Worm (Caenorhabditis elegans) whole organism, L1 larva: ENCODE data around the gene str-188.

Experiments
- ceh-8 ChIP-seq: fragments of 200-800 bp; sonication (Bioruptor generic); optimal IDR thresholded peaks from 2 replicates; lab custom pipeline; 2018; ENCODE audit warnings: mild to moderate bottlenecking, missing genetic modification characterization, moderate library complexity, missing compliant biosample characterization
- ceh-82 ChIP-seq, 3 experiments: fragments of 150-350 bp in 1 of 3; sonication (generic microtip) in 2 of 3; optimal IDR thresholded peaks; 2 replicates each; lab custom pipeline; 2014 to 2017; ENCODE audit warnings: missing biosample characterization in 3 of 3, missing genetic modification characterization in 3 of 3
- ceh-88 ChIP-seq: fragments of 200-800 bp; sonication (Bioruptor generic); IDR thresholded peaks from 2 replicates; pipeline ENCODE4 v1.3.6; 2022; ENCODE audit warnings: missing genetic modification characterization, missing compliant biosample characterization
- dpl-1 ChIP-seq, 3 experiments: fragments of 150-350 bp in 2 of 3; sonication (generic microtip) in 1 of 3; optimal IDR thresholded peaks; 2 replicates each; lab custom pipeline; 2014 to 2017; ENCODE audit warnings: missing biosample characterization in 3 of 3, missing genetic modification characterization in 3 of 3, missing genetic modification reagents in 3 of 3
- dsc-1 ChIP-seq: sonication (generic microtip); optimal IDR thresholded peaks from 2 replicates; lab custom pipeline; 2016; ENCODE audit warnings: mild to moderate bottlenecking, missing genetic modification characterization, missing compliant biosample characterization
- efl-1 ChIP-seq, 4 experiments: fragments of 150-350 bp; optimal IDR thresholded peaks in 3 of 4; peaks in 1 of 4; 1 replicate in 1 of 4; 2 replicates in 3 of 4; lab custom pipeline; 2014; ENCODE audit warnings: missing biosample characterization in 2 of 4, missing genetic modification characterization in 2 of 4, missing genetic modification reagents in 2 of 4
- egl-13 ChIP-seq: sonication (generic microtip); optimal IDR thresholded peaks from 2 replicates; lab custom pipeline; 2016; ENCODE audit warnings: missing genotype, missing genetic modification reagents, missing genetic modification characterization, missing compliant biosample characterization
- egl-27 ChIP-seq, 2 experiments: fragments of 150-350 bp in 1 of 2; sonication (generic microtip); optimal IDR thresholded peaks; 3 replicates each; lab custom pipeline; 2017 to 2018; ENCODE audit warnings: missing biosample characterization in 2 of 2, missing genetic modification characterization in 2 of 2, missing genetic modification reagents in 2 of 2
- elt-2 ChIP-seq: sonication (generic microtip); optimal IDR thresholded peaks from 2 replicates; lab custom pipeline; 2016; ENCODE audit warnings: missing genetic modification characterization, mild to moderate bottlenecking, inconsistent platforms, missing compliant biosample characterization, missing genetic modification reagents
- ets-5 ChIP-seq: fragments of 200-800 bp; sonication (Bioruptor generic); IDR thresholded peaks from 2 replicates; pipeline ENCODE4 v1.3.6; 2022; ENCODE audit warnings: missing genetic modification characterization, missing compliant biosample characterization
- fkh-10 ChIP-seq: sonication (generic microtip); optimal IDR thresholded peaks from 2 replicates; lab custom pipeline; 2017; ENCODE audit warnings: missing biosample characterization, missing genetic modification reagents, missing genetic modification characterization
- fkh-8 ChIP-seq: sonication (generic microtip); optimal IDR thresholded peaks from 2 replicates; lab custom pipeline; 2016; ENCODE audit warnings: mild to moderate bottlenecking, missing genetic modification characterization, missing compliant biosample characterization
- grh-1 ChIP-seq: fragments of 200-800 bp; sonication (Bioruptor generic); IDR thresholded peaks from 2 replicates; pipeline ENCODE4 v1.3.6; 2022; ENCODE audit warnings: missing genetic modification reagents, missing genetic modification characterization, missing compliant biosample characterization
- hlh-17 ChIP-seq: fragments of 200-800 bp; sonication (Bioruptor generic); optimal IDR thresholded peaks from 2 replicates; lab custom pipeline; 2018; ENCODE audit warnings: missing genetic modification characterization, mild to moderate bottlenecking, missing compliant biosample characterization, moderate library complexity, borderline replicate concordance
- jun-1 ChIP-seq: fragments of 150-350 bp; optimal IDR thresholded peaks from 2 replicates; lab custom pipeline; 2014; ENCODE audit warnings: missing biosample characterization, missing genetic modification reagents, missing genetic modification characterization
- lin-13 ChIP-seq: fragments of 150-350 bp; optimal IDR thresholded peaks from 2 replicates; lab custom pipeline; 2014; ENCODE audit warnings: missing biosample characterization, missing genetic modification reagents, missing genetic modification characterization
- lin-35 ChIP-seq, 2 experiments: fragments of 150-350 bp; optimal IDR thresholded peaks; 2 replicates each; lab custom pipeline; 2014; ENCODE audit warnings: missing biosample characterization in 2 of 2, missing genetic modification characterization in 2 of 2, missing genetic modification reagents in 2 of 2
- lir-3 ChIP-seq: sonication (generic microtip); optimal IDR thresholded peaks from 2 replicates; lab custom pipeline; 2016; ENCODE audit warnings: mild to moderate bottlenecking, missing genetic modification characterization, moderate library complexity, missing compliant biosample characterization; ENCODE audit not compliant: poor library complexity
- lsy-2 ChIP-seq, 2 experiments: fragments of 150-350 bp; optimal IDR thresholded peaks; 2 replicates each; lab custom pipeline; 2014; ENCODE audit warnings: missing biosample characterization in 2 of 2, missing genetic modification characterization in 2 of 2
- mab-9 ChIP-seq: fragments of 200-800 bp; sonication (Bioruptor generic); IDR thresholded peaks from 2 replicates; pipeline ENCODE4 v1.3.6; 2022; ENCODE audit warnings: missing genetic modification reagents, missing genetic modification characterization, missing compliant biosample characterization
- mdl-1 ChIP-seq, 2 experiments: fragments of 150-350 bp; optimal IDR thresholded peaks; 2 replicates each; lab custom pipeline; 2014 to 2017; ENCODE audit warnings: missing biosample characterization in 2 of 2, missing genetic modification characterization in 2 of 2, inconsistent platforms in 1 of 2
- nhr-11 ChIP-seq: fragments of 150-350 bp; optimal IDR thresholded peaks from 2 replicates; lab custom pipeline; 2014; ENCODE audit warnings: missing biosample characterization, missing genetic modification characterization
- nhr-237 ChIP-seq: fragments of 150-350 bp; optimal IDR thresholded peaks from 2 replicates; lab custom pipeline; 2014; ENCODE audit warnings: missing biosample characterization, missing genetic modification characterization
- nhr-77 ChIP-seq: fragments of 150-350 bp; optimal IDR thresholded peaks from 2 replicates; lab custom pipeline; 2014; ENCODE audit warnings: missing biosample characterization, missing genetic modification characterization
- nhr-84 ChIP-seq: sonication (generic microtip); optimal IDR thresholded peaks from 2 replicates; lab custom pipeline; 2017; ENCODE audit warnings: missing biosample characterization, missing genetic modification characterization
- nhr-90 ChIP-seq: sonication (generic microtip); optimal IDR thresholded peaks from 2 replicates; lab custom pipeline; 2016; ENCODE audit warnings: mild to moderate bottlenecking, missing genetic modification characterization, missing compliant biosample characterization; ENCODE audit not compliant: poor library complexity
- pag-3 ChIP-seq: sonication (generic microtip); optimal IDR thresholded peaks from 2 replicates; lab custom pipeline; 2017; ENCODE audit warnings: missing genetic modification characterization, mild to moderate bottlenecking, missing compliant biosample characterization, antibody characterized with exemption, borderline replicate concordance; ENCODE audit not compliant: insufficient read depth
- pax-3 ChIP-seq: fragments of 200-800 bp; sonication (Bioruptor generic); optimal IDR thresholded peaks from 2 replicates; lab custom pipeline; 2018; ENCODE audit warnings: mild to moderate bottlenecking, missing genetic modification characterization, moderate library complexity, missing compliant biosample characterization
- pqm-1 ChIP-seq: sonication (generic microtip); optimal IDR thresholded peaks from 3 replicates; lab custom pipeline; 2017; ENCODE audit warnings: missing biosample characterization, missing genetic modification characterization
- snpc-4 ChIP-seq: fragments of 150-350 bp; optimal IDR thresholded peaks from 2 replicates; lab custom pipeline; 2014; ENCODE audit warnings: missing biosample characterization, missing genetic modification characterization
- snu-23 ChIP-seq: sonication (generic microtip); optimal IDR thresholded peaks from 2 replicates; lab custom pipeline; 2016; ENCODE audit warnings: missing genetic modification characterization, missing compliant biosample characterization
- sptf-1 ChIP-seq: fragments of 150-350 bp; optimal IDR thresholded peaks from 2 replicates; lab custom pipeline; 2014; ENCODE audit warnings: missing biosample characterization, missing genetic modification characterization
- tlp-1 ChIP-seq: fragments of 150-350 bp; optimal IDR thresholded peaks from 2 replicates; lab custom pipeline; 2014; ENCODE audit warnings: missing biosample characterization, missing genetic modification characterization
- unc-130 ChIP-seq: fragments of 150-350 bp; optimal IDR thresholded peaks from 2 replicates; lab custom pipeline; 2017; ENCODE audit warnings: missing biosample characterization, missing genetic modification characterization, inconsistent platforms
- unc-30 ChIP-seq: sonication (generic microtip); optimal IDR thresholded peaks from 2 replicates; lab custom pipeline; 2017; ENCODE audit warnings: missing biosample characterization, missing genetic modification characterization
- xbp-1 ChIP-seq: sonication (generic microtip); optimal IDR thresholded peaks from 2 replicates; lab custom pipeline; 2016; ENCODE audit warnings: missing genetic modification characterization, missing compliant biosample characterization
- zag-1 ChIP-seq: fragments of 150-350 bp; optimal IDR thresholded peaks from 2 replicates; lab custom pipeline; 2014; ENCODE audit warnings: missing biosample characterization, missing genetic modification characterization
- zip-4 ChIP-seq: fragments of 200-800 bp; sonication (Bioruptor generic); optimal IDR thresholded peaks from 2 replicates; lab custom pipeline; 2018; ENCODE audit warnings: mild to moderate bottlenecking, missing genetic modification characterization, moderate library complexity, missing compliant biosample characterization
- ztf-4 ChIP-seq: fragments of 150-350 bp; optimal IDR thresholded peaks from 2 replicates; lab custom pipeline; 2014; ENCODE audit warnings: missing biosample characterization, missing genetic modification characterization

str-188 gene

DNA sequence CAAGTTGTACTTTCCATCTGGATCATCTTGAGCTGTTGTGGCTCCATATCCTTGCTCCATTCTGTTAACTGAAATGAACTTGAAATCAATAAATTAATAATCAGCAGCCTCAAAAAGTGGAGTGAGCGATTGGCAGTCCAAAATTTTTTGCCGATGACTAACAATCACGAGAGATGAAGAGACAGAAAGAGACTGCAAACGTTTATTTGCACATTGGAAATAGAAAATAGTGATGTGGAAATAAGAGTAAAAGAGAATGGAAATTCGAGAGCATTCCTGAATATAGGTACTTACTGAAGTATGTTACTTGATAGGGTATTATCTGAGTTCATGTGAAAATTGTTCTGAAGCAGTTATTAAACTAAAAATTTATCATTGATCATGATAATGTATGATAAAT, 6.8 kb upstream of the str-188 start, which contains the start of gene tag-120:
Gene tag-120, minus strand, starts transcription at position 68 of the 400 bp plus-strand sequence.
- TF ChIP-seq tlp-1 (tag; lab: Kevin White, UChicago) (no peak), pax-3 (tag; lab: Kevin White, UChicago) (no peak), ets-5 (no peak), zag-1 (tag; lab: Kevin White, UChicago) (no peak), unc-130 (no peak), nhr-90 (tag; lab: Kevin White, UChicago) (no peak), elt-2 (tag; lab: Kevin White, UChicago) (peak; percentile 6)

DNA sequence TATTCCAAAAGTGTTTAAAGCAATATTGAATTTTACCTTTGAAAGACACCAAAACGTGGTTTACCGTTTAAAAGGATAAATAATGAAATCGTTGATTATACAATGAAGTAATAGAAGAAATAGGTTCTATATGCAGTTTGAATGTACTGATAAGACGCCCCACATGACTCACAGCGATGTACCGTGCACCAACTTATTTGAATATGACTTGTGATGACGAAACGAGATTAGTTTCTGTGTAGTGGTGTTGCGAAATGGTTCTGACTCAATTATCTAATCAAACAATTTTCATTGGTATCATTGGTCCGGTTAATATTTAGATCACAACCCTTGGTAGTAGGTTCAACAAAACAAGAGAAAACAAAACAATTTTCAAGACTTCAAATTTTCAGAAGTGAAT, 5.3 kb upstream of the str-188 start:
- TF ChIP-seq ceh-88 (GFP tag; lab: Robert Waterston, UW) (no peak), elt-2 (tag; lab: Kevin White, UChicago) (peak; percentile 71), hlh-17 (no peak)

DNA sequence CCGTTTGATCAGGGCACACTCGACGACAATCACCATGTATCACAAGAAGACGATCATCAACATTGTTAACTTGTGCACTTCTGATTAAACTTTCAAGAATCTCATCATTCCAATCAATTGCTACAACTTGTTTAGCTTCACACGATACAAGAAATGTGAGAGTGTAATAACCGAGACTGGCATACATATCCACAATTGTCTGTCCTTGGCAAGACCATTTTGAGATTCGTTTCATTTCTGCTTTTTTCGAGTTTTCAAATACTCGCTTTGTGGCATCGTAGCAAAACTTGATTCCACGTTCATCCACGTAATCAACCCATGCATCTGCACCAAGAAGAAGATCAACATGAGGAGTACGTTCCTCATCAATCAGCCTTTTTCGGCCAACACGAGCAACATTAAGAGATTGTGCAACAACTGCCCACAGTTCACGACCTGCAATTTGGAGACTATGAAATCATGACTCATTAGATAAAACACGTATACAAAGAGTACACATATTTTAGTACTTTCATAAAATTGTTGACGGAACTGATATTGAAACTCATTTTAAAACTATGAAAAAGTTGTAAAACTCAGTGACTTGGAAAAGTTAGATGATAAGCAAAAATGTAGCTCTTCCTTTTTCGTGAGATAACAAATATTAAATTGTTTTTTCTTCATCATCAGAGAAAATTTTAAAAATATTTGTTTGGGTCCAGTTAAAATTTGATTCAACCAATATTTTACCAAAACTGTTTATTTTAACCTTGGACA, 3.9 kb upstream of the str-188 start:
- TF ChIP-seq lsy-2 (tag; optimal IDR thresholded peaks at IDR 0.05; lab: Kevin White, UChicago) = no peak
- TF ChIP-seq elt-2 (tag; lab: Kevin White, UChicago) = peak; percentile 51

DNA sequence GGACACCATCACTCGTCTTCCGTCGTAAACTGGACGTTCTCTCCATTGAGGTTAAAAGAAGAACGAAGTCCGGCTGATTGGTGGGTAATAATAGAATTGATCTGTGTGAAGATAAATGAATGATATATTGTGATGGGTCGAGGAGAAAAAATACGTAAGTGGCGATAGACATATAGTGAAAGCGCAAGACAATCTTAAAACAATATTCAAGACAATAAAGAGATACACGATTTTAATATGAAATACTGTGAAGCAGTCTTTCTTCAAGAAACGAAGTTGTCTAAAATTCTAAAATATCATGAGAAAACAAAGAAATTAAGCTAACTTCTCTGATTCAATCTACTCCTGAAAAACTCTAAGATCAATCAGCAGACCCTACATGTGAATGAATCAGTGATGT, 3.0 kb upstream of the str-188 start, which contains the start of gene F40F9.10:
Gene F40F9.10, minus strand, starts transcription at position 101 of the 400 bp plus-strand sequence.
- no peak for TF ChIP-seq jun-1
- TF ChIP-seq, all 84 proteins: peak for 0

DNA sequence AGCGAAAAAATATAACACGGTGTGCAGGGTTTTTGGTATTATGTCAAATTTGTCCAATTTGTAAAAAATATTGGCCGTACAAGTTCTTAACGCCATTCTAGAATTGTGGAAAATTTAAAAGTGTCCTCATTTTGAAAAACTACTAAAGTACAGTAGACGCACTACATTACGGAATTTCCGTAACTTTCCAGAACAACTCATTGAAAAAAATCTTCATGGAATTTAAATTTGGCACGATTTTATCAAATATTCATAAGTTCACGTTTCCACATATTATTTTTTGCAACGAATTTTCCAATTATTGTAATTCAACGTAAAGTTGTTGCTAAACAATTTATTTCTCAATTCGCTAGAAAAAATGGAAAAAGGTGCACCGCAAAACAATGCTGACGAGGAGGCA, 1.6 kb upstream of the str-188 start, which contains the start of gene F40F9.3:
Gene F40F9.3, plus strand, starts transcription at position 301 of the 400 bp plus-strand sequence.
- no peak for TF ChIP-seq ceh-8
- no peak for TF ChIP-seq ztf-4 (tag; lab: Kevin White, UChicago)
- TF ChIP-seq nhr-11 (tag; lab: Kevin White, UChicago) = no peak
- no peak for TF ChIP-seq nhr-77
- TF ChIP-seq nhr-84 = no peak
- TF ChIP-seq fkh-8 = no peak
- no peak for TF ChIP-seq snpc-4
- TF ChIP-seq pqm-1 (tag; lab: Kevin White, UChicago) = no peak
- no peak for TF ChIP-seq xbp-1 (tag; lab: Kevin White, UChicago)

DNA sequence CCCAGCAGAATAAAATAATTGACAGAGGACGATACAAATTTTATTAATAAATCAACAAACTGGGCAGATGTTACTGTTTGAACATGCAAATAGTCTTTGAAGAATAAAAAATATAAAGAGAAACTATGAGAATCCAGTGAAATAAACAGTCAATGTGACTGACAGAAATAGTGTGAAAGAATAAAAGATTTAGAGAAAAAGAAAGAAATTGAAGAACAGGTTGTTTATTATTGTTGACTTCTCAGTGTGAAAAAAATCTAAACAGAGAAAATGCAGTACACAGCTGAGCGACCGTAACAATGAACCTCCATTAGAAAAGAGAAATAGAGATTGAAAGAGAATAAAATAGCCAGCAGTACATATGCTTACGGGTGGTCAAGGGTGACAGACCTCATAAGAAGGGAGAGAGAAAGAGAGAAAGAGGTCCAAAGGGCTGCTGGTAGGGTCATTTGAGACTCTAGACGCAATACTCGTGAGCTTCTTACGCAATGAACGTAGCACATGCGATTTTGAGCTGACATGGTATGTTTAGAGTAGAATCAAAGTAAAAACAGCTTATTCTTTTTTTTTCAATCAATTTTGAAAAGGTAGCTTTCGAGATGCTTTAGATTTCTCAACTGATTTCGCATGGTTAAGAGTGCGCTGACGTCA, 7.6 kb downstream of the str-188 start, which contains the start of gene slcr-46.3:
Gene slcr-46.3, minus strand, starts transcription at position 86 of the 651 bp plus-strand sequence.
- TF ChIP-seq zag-1 (tag; lab: Kevin White, UChicago) (no peak), mab-9 (GFP tag; lab: Robert Waterston, UW) (no peak), dpl-1 (GFP tag; optimal IDR thresholded peaks at IDR 0.05; lab: Kevin White, UChicago) (peak in 1 of 3 experiments; percentile 5), grh-1 (no peak), lin-35 (GFP tag; optimal IDR thresholded peaks at IDR 0.05; lab: Kevin White, UChicago) (peak in 1 of 2 experiments; percentile 37), egl-13 (tag; lab: Kevin White, UChicago) (no peak), efl-1 (optimal IDR thresholded peaks at IDR 0.05; lab: Kevin White, UChicago) (no peak), efl-1 (GFP tag; optimal IDR thresholded peaks at IDR 0.05 in 1 of 2; lab: Kevin White, UChicago) (no peak), lir-3 (tag; lab: Kevin White, UChicago) (no peak), pag-3 (tag; lab: Kevin White, UChicago) (no peak), mdl-1 (tag; optimal IDR thresholded peaks at IDR 0.05; lab: Kevin White, UChicago) (no peak), ceh-8 (no peak), ceh-82 (tag; optimal IDR thresholded peaks at IDR 0.05; lab: Kevin White, UChicago) (no peak), pqm-1 (tag; lab: Kevin White, UChicago) (no peak), nhr-237 (tag; lab: Kevin White, UChicago) (no peak), dsc-1 (tag; lab: Kevin White, UChicago) (no peak), ceh-88 (GFP tag; lab: Robert Waterston, UW) (no peak), sptf-1 (tag; lab: Kevin White, UChicago) (no peak), lin-13 (GFP tag; lab: Kevin White, UChicago) (no peak), unc-30 (no peak), snu-23 (peak; percentile 21), zip-4 (GFP tag; lab: Kevin White, UChicago) (no peak), egl-27 (tag; optimal IDR thresholded peaks at IDR 0.05; lab: Kevin White, UChicago) (no peak), fkh-10 (GFP tag; lab: Kevin White, UChicago) (no peak)
